Fruit fly (Drosophila melanogaster) whole organism, embryonic: ENCODE data around the gene CG43292.

Experiments used
- Aef1 ChIP-seq: fragments of 200-800 bp; sonication (Bioruptor generic); IDR thresholded peaks from 3 replicates; pipeline ENCODE4 v1.3.6; 2022; ENCODE audit warnings: missing biosample characterization, missing genetic modification characterization
- Awh ChIP-seq: fragments of 200-800 bp; sonication (Bioruptor generic); IDR thresholded peaks from 2 replicates; pipeline ENCODE4, ENCODE4 v1.3.6; 2022; ENCODE audit warnings: missing biosample characterization, missing genetic modification characterization
- C15 ChIP-seq: fragments of 200-800 bp; sonication (Bioruptor generic); IDR thresholded peaks from 3 replicates; pipeline ENCODE4 v1.3.6; 2022; ENCODE audit warnings: missing biosample characterization, missing genetic modification characterization
- CG10267 ChIP-seq: fragments of 200-800 bp; sonication (Bioruptor generic); optimal IDR thresholded peaks from 2 replicates; lab custom pipeline; 2018; ENCODE audit warnings: missing biosample characterization, mild to moderate bottlenecking, missing genetic modification characterization, moderate library complexity
- CG10431 ChIP-seq: fragments of 200-800 bp; sonication (Bioruptor generic); optimal IDR thresholded peaks from 3 replicates; lab custom pipeline; 2018; ENCODE audit warnings: missing biosample characterization, mild to moderate bottlenecking, missing genetic modification characterization
- CG11504 ChIP-seq: fragments of 200-800 bp; sonication (Bioruptor generic); optimal IDR thresholded peaks from 3 replicates; lab custom pipeline; 2019; ENCODE audit warnings: missing biosample characterization, mild to moderate bottlenecking, missing genetic modification characterization, moderate library complexity
- CG11560 ChIP-seq: fragments of 200-800 bp; sonication (Bioruptor generic); IDR thresholded peaks from 3 replicates; pipeline ENCODE4 v1.3.6; 2022; ENCODE audit warnings: missing biosample characterization, missing genetic modification characterization
- CG13424 ChIP-seq: fragments of 200-800 bp; sonication (Bioruptor generic); optimal IDR thresholded peaks from 2 replicates; lab custom pipeline; 2019; ENCODE audit warnings: missing biosample characterization, mild to moderate bottlenecking, missing genetic modification characterization, moderate library complexity
- CG14014 ChIP-seq: fragments of 200-800 bp; sonication (Bioruptor generic); IDR thresholded peaks from 2 replicates; pipeline ENCODE4 v1.3.6; 2022; ENCODE audit warnings: missing biosample characterization, missing genetic modification characterization
- CG15011 ChIP-seq: fragments of 200-800 bp; sonication (Bioruptor generic); optimal IDR thresholded peaks from 3 replicates; lab custom pipeline; 2018; ENCODE audit warnings: missing biosample characterization, mild to moderate bottlenecking, missing genetic modification characterization
- CG17359 ChIP-seq: fragments of 200-800 bp; sonication (Bioruptor generic); optimal IDR thresholded peaks from 3 replicates; lab custom pipeline; 2018; ENCODE audit warnings: missing biosample characterization, mild to moderate bottlenecking, missing genetic modification characterization, moderate library complexity
- CG1792 ChIP-seq: fragments of 200-800 bp; sonication (Bioruptor generic); optimal IDR thresholded peaks from 2 replicates; lab custom pipeline; 2016; ENCODE audit warnings: missing biosample characterization, missing genetic modification characterization
- CG2678 ChIP-seq: fragments of 200-800 bp; sonication (Bioruptor generic); optimal IDR thresholded peaks from 3 replicates; lab custom pipeline; 2019; ENCODE audit warnings: missing biosample characterization, mild to moderate bottlenecking, missing genetic modification characterization, moderate library complexity
- CG3995 ChIP-seq: fragments of 200-800 bp; sonication (Bioruptor generic); optimal IDR thresholded peaks from 3 replicates; lab custom pipeline; 2016; ENCODE audit warnings: missing biosample characterization, missing genetic modification characterization
- CG4820 ChIP-seq: fragments of 200-800 bp; sonication (Bioruptor generic); optimal IDR thresholded peaks from 3 replicates; lab custom pipeline; 2016; ENCODE audit warnings: missing biosample characterization, missing genetic modification characterization
- CG6254 ChIP-seq: fragments of 200-800 bp; sonication (Bioruptor generic); optimal IDR thresholded peaks from 3 replicates; lab custom pipeline; 2017; ENCODE audit warnings: mild to moderate bottlenecking, missing biosample characterization, missing genetic modification reagents, missing genetic modification characterization
- CG7745 ChIP-seq: fragments of 200-800 bp; sonication (Bioruptor generic); optimal IDR thresholded peaks from 2 replicates; lab custom pipeline; 2018; ENCODE audit warnings: missing biosample characterization, mild to moderate bottlenecking, missing genetic modification characterization, moderate library complexity
- CG8478 ChIP-seq: fragments of >200 bp; optimal IDR thresholded peaks from 2 replicates; lab custom pipeline; 2018
- Camta ChIP-seq: fragments of 200-800 bp; sonication (Bioruptor generic); optimal IDR thresholded peaks from 2 replicates; lab custom pipeline; 2016; ENCODE audit warnings: missing biosample characterization, missing genetic modification characterization
- CrebB ChIP-seq: fragments of 200-800 bp; sonication (Bioruptor generic); optimal IDR thresholded peaks from 3 replicates; lab custom pipeline; 2018; ENCODE audit warnings: missing biosample characterization, mild to moderate bottlenecking, missing genetic modification characterization
- D19A ChIP-seq: fragments of 200-800 bp; optimal IDR thresholded peaks from 3 replicates; lab custom pipeline; 2019; ENCODE audit warnings: missing biosample characterization, mild to moderate bottlenecking, missing genetic modification characterization, moderate library complexity
- ERR ChIP-seq: fragments of 200-800 bp; sonication (Bioruptor generic); optimal IDR thresholded peaks from 2 replicates; lab custom pipeline; 2016; ENCODE audit warnings: missing biosample characterization, missing genetic modification characterization
- Gsc ChIP-seq: fragments of 200-800 bp; sonication (Bioruptor generic); IDR thresholded peaks from 2 replicates; pipeline ENCODE4 v1.3.6; 2022; ENCODE audit warnings: missing biosample characterization, missing genetic modification characterization
- H15 ChIP-seq: fragments of 200-800 bp; sonication (Bioruptor generic); IDR thresholded peaks from 3 replicates; pipeline ENCODE4 v1.3.6; 2022; ENCODE audit warnings: missing biosample characterization, missing genetic modification characterization
- HmgZ ChIP-seq: fragments of 200-800 bp; sonication (Bioruptor generic); optimal IDR thresholded peaks from 2 replicates; lab custom pipeline; 2018; ENCODE audit warnings: missing biosample characterization, mild to moderate bottlenecking, missing genetic modification characterization
- Hr78 ChIP-seq, 2 experiments: fragments of 200-800 bp in 1 of 2; fragments of >200 bp in 1 of 2; sonication (Bioruptor generic) in 1 of 2; optimal IDR thresholded peaks; 2 replicates each; lab custom pipeline; 2017 to 2019; ENCODE audit warnings: missing biosample characterization in 2 of 2, missing genetic modification characterization in 2 of 2, mild to moderate bottlenecking in 1 of 2, moderate library complexity in 1 of 2
- Lpt ChIP-seq: fragments of >200 bp; optimal IDR thresholded peaks from 2 replicates; lab custom pipeline; 2018; ENCODE audit warnings: missing biosample characterization, missing genetic modification characterization
- Neu2 ChIP-seq: fragments of 200-800 bp; sonication (Bioruptor generic); optimal IDR thresholded peaks from 3 replicates; lab custom pipeline; 2016; ENCODE audit warnings: missing biosample characterization, missing genetic modification characterization, borderline replicate concordance
- Nf-YC ChIP-seq: fragments of 200-800 bp; optimal IDR thresholded peaks from 3 replicates; lab custom pipeline; 2019; ENCODE audit warnings: missing biosample characterization, mild to moderate bottlenecking, missing genetic modification characterization, moderate library complexity
- Oaz ChIP-seq: fragments of 200-800 bp; sonication (Bioruptor generic); IDR thresholded peaks from 2 replicates; pipeline ENCODE4 v1.3.6; 2022; ENCODE audit warnings: missing biosample characterization, missing genetic modification characterization
- Oli ChIP-seq: fragments of 200-800 bp; sonication (Bioruptor generic); optimal IDR thresholded peaks from 2 replicates; lab custom pipeline; 2018; ENCODE audit warnings: missing biosample characterization, mild to moderate bottlenecking, missing genetic modification characterization, moderate library complexity
- Ptx1 ChIP-seq: fragments of 200-800 bp; sonication (Bioruptor generic); IDR thresholded peaks from 2 replicates; pipeline ENCODE4 v1.3.6; 2022; ENCODE audit warnings: missing biosample characterization, missing genetic modification characterization
- Rx ChIP-seq: fragments of 200-800 bp; sonication (Bioruptor generic); IDR thresholded peaks from 2 replicates; pipeline ENCODE4 v1.3.6; 2022; ENCODE audit warnings: missing biosample characterization, missing genetic modification characterization
- Sox102F ChIP-seq: fragments of 200-800 bp; sonication (Bioruptor generic); optimal IDR thresholded peaks from 2 replicates; lab custom pipeline; 2018; ENCODE audit warnings: missing biosample characterization, mild to moderate bottlenecking, missing genetic modification characterization, moderate library complexity
- Stat92E ChIP-seq, 3 experiments: fragments of >200 bp in 2 of 3; fragments of 200-800 bp in 1 of 3; sonication (Bioruptor generic) in 1 of 3; optimal IDR thresholded peaks; 2 replicates each; lab custom pipeline; 2017 to 2019; ENCODE audit warnings: missing biosample characterization in 3 of 3, missing genetic modification characterization in 3 of 3, mild to moderate bottlenecking in 1 of 3, moderate library complexity in 1 of 3
- ase ChIP-seq: fragments of 200-800 bp; sonication (Bioruptor generic); IDR thresholded peaks from 3 replicates; pipeline ENCODE4 v1.3.6; 2022; ENCODE audit warnings: missing biosample characterization, missing genetic modification characterization
- bab2 ChIP-seq: fragments of 200-800 bp; sonication (Bioruptor generic); optimal IDR thresholded peaks from 2 replicates; lab custom pipeline; 2016; ENCODE audit warnings: missing biosample characterization, missing genetic modification characterization
- crp ChIP-seq, 2 experiments: fragments of 200-800 bp; sonication (Bioruptor generic); optimal IDR thresholded peaks; 2 replicates in 1 of 2; 3 replicates in 1 of 2; lab custom pipeline; 2017; ENCODE audit warnings: missing biosample characterization in 2 of 2, missing genetic modification characterization in 2 of 2, mild to moderate bottlenecking in 1 of 2, moderate library complexity in 1 of 2
- dati ChIP-seq: fragments of 200-800 bp; sonication (Bioruptor generic); IDR thresholded peaks from 2 replicates; pipeline ENCODE4 v1.3.6; 2022; ENCODE audit warnings: missing biosample characterization, missing genetic modification characterization
- exex ChIP-seq: fragments of 200-800 bp; sonication (Bioruptor generic); optimal IDR thresholded peaks from 4 replicates; lab custom pipeline; 2018; ENCODE audit warnings: missing biosample characterization, mild to moderate bottlenecking, missing genetic modification characterization, moderate library complexity
- hkb ChIP-seq, 2 experiments: fragments of 200-800 bp in 1 of 2; fragments of >200 bp in 1 of 2; sonication (Bioruptor generic) in 1 of 2; IDR thresholded peaks in 1 of 2; optimal IDR thresholded peaks in 1 of 2; 2 replicates each; pipeline versions ENCODE4 v1.3.6 to Lab custom; 2017 to 2022; ENCODE audit warnings: missing biosample characterization in 1 of 2, missing genetic modification characterization in 1 of 2
- inv ChIP-seq: fragments of 200-800 bp; sonication (Bioruptor generic); IDR thresholded peaks from 2 replicates; pipeline ENCODE4 v1.3.6; 2022; ENCODE audit warnings: missing biosample characterization, missing genetic modification characterization; ENCODE audit not compliant: partially characterized antibody
- kni ChIP-seq: fragments of 200-800 bp; sonication (Bioruptor generic); optimal IDR thresholded peaks from 3 replicates; lab custom pipeline; 2017; ENCODE audit warnings: mild to moderate bottlenecking, missing biosample characterization, missing genetic modification reagents, missing genetic modification characterization
- mld ChIP-seq: fragments of 200-800 bp; sonication (Bioruptor generic); IDR thresholded peaks from 3 replicates; pipeline ENCODE4 v1.3.6; 2022; ENCODE audit warnings: missing biosample characterization, missing genetic modification characterization; ENCODE audit not compliant: partially characterized antibody
- pzg ChIP-seq: fragments of 200-800 bp; sonication (Bioruptor generic); optimal IDR thresholded peaks from 3 replicates; lab custom pipeline; 2018; ENCODE audit warnings: missing biosample characterization, mild to moderate bottlenecking, missing genetic modification characterization, moderate library complexity
- slbo ChIP-seq: fragments of 200-800 bp; sonication (Bioruptor generic); IDR thresholded peaks from 2 replicates; pipeline ENCODE4 v1.3.6; 2022; ENCODE audit warnings: missing biosample characterization, missing genetic modification characterization
- slp2 ChIP-seq: fragments of 200-800 bp; sonication (Bioruptor generic); optimal IDR thresholded peaks from 2 replicates; lab custom pipeline; 2016; ENCODE audit warnings: missing biosample characterization, missing genetic modification characterization
- trem ChIP-seq: fragments of 200-800 bp; optimal IDR thresholded peaks from 3 replicates; lab custom pipeline; 2019; ENCODE audit warnings: missing biosample characterization, mild to moderate bottlenecking, missing genetic modification characterization, moderate library complexity

The CG43292 gene

DNA sequence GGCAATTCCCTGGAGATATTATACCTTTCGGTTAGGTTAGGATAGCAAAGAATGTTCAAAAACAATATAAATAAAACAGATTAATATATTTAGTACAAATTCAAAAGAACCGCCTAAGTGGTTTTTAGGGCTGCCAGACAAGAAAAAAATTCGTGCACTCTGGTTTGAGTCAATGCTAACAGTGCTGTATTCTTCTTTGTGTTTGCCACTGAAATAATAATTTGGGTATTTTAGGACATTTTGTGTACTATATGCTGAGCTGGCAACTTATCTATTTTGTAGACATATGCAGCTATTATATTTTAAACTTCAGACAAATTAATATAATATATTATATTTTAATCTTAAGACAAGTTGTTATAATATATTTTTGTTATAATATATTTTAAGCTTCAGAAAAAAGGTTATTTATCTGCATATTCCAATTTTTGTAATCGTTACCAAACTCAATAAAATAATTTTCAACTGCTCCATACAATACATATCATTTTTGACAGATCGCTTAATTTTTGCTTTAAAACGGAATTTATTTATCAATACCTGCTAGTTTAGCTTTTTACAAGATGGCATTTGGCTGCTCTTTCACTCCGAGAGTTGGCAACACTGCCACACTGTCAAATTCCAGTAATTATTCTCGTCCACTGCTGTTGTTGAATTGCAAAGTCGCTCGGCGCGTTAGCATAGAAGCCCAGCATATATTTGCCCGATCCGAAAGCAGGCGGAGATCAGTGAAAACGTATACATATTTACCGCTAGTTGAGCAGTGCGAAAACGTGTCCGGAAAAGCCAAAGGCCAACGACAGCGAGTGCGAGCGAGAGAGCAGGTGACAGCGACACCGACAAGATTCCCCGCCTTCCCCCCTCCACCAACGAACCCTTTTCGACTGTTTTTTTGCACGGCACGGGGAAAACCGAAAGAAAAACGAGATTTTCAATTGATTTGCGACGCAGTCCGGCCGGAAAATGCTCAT lies 35.3 kb downstream of the CG43292 start, which contains the start of gene CG7546 (continued):
- TF ChIP-seq Lpt (GFP tag; lab: Kevin White, UChicago) = no peak
- TF ChIP-seq ERR (GFP tag; lab: Kevin White, UChicago) = no peak
- no peak for TF ChIP-seq Sox102F
- no peak for TF ChIP-seq CG6254
- no peak for TF ChIP-seq D19A
- no peak for TF ChIP-seq CG7745
- TF ChIP-seq CG14014 (GFP tag; lab: Robert Waterston, UW) = no peak; the same call in 1 of the 2 replicates
- TF ChIP-seq mld = no peak
- no peak for TF ChIP-seq ase (GFP tag; lab: Robert Waterston, UW)
- no peak for TF ChIP-seq slp2
- no peak for TF ChIP-seq HmgZ (tag; lab: Kevin White, UChicago)
- no peak for TF ChIP-seq CG8478 (lab: Kevin White, UChicago)
- no peak for TF ChIP-seq CG2678 (tag; lab: Kevin White, UChicago)
- peak; percentile 58 for TF ChIP-seq trem (tag; lab: Kevin White, UChicago)
- TF ChIP-seq C15 = no peak
- TF ChIP-seq CG17359 (tag; lab: Kevin White, UChicago) = no peak
- no peak for TF ChIP-seq Hr78 (GFP tag; optimal IDR thresholded peaks at IDR 0.05; lab: Kevin White, UChicago)
- peak; percentile 69 for TF ChIP-seq slbo
- TF ChIP-seq Oli = peak; percentile 11
- no peak for TF ChIP-seq inv (GFP tag; lab: Robert Waterston, UW)
- TF ChIP-seq Ptx1 = peak; percentile 44; the same call in 1 of the 2 replicates
- TF ChIP-seq CG11504 (tag; lab: Kevin White, UChicago) = peak; percentile 59
- no peak for TF ChIP-seq bab2 (GFP tag; lab: Kevin White, UChicago)
- peak; percentile 68 for TF ChIP-seq pzg (GFP tag; lab: Kevin White, UChicago)
- TF ChIP-seq Neu2 (GFP tag; lab: Kevin White, UChicago) = no peak
- TF ChIP-seq hkb (optimal IDR thresholded peaks at IDR 0.05; lab: Kevin White, UChicago) = no peak
- TF ChIP-seq hkb (GFP tag; IDR thresholded peaks at IDR 0.05; lab: Robert Waterston, UW) = no peak
- no peak for TF ChIP-seq CG15011
- TF ChIP-seq crp (GFP tag; optimal IDR thresholded peaks at IDR 0.05; lab: Kevin White, UChicago) = no peak
- no peak for TF ChIP-seq CG11560 (tag; lab: Robert Waterston, UW)
- peak; percentile 66 for TF ChIP-seq CG13424 (tag; lab: Kevin White, UChicago)
- peak; percentile 61 for TF ChIP-seq CG10267 (tag; lab: Kevin White, UChicago)
- no peak for TF ChIP-seq CG10431 (GFP tag; lab: Kevin White, UChicago)
- peak; percentile 22 for TF ChIP-seq Nf-YC (tag; lab: Kevin White, UChicago)
- TF ChIP-seq CG4820 (GFP tag; lab: Kevin White, UChicago) = no peak
- no peak for TF ChIP-seq CG1792
- no peak for TF ChIP-seq Camta
- no peak for TF ChIP-seq CG3995
- no peak for TF ChIP-seq Oaz (GFP tag; lab: Robert Waterston, UW)
- no peak for TF ChIP-seq CrebB (tag; lab: Kevin White, UChicago)
- no peak for TF ChIP-seq H15 (GFP tag; lab: Robert Waterston, UW)
- TF ChIP-seq Stat92E (GFP tag; optimal IDR thresholded peaks at IDR 0.05; lab: Kevin White, UChicago) = no peak
- TF ChIP-seq Rx = no peak
- no peak for TF ChIP-seq exex (tag; lab: Kevin White, UChicago)
- TF ChIP-seq Awh (GFP tag; lab: Robert Waterston, UW) = no peak
- TF ChIP-seq Aef1 (GFP tag; lab: Robert Waterston, UW) = peak; percentile 29; the same call in 1 of the 3 replicates
- TF ChIP-seq kni = no peak
- TF ChIP-seq Gsc (GFP tag; lab: Robert Waterston, UW) = no peak
- TF ChIP-seq dati (GFP tag; lab: Robert Waterston, UW) = no peak
